Worm (Caenorhabditis elegans) whole organism, L4 larva: ENCODE results near the gene T11G6.4.

Experiments used
- F26F4.8 ChIP-seq: fragments of 200-800 bp; sonication (Bioruptor generic); conservative IDR thresholded peaks from 2 replicates; pipeline ENCODE4 v1.3.6; 2022; ENCODE audit warnings: missing genetic modification characterization, missing compliant biosample characterization
- T26A8.4 ChIP-seq: fragments of 200-800 bp; sonication (Bioruptor generic); IDR thresholded peaks from 2 replicates; pipeline ENCODE4 v1.3.6; 2022; ENCODE audit warnings: missing genetic modification characterization, missing compliant biosample characterization
- Y48G9A.11 ChIP-seq: fragments of 200-800 bp; sonication (Bioruptor generic); IDR thresholded peaks from 2 replicates; pipeline ENCODE4 v1.3.6; 2022; ENCODE audit warnings: missing genetic modification reagents, missing genetic modification characterization, missing compliant biosample characterization
- Y5F2A.4 ChIP-seq: fragments of 200-800 bp; sonication (Bioruptor generic); optimal IDR thresholded peaks from 2 replicates; lab custom pipeline; 2018; ENCODE audit warnings: mild to moderate bottlenecking, missing genetic modification characterization, missing compliant biosample characterization
- ama-1 ChIP-seq: fragments of 150-350 bp; optimal IDR thresholded peaks from 2 replicates; lab custom pipeline; 2014; ENCODE audit warnings: inconsistent platforms, mixed read lengths
- arid-1 ChIP-seq: fragments of 200-800 bp; sonication (Bioruptor generic); conservative IDR thresholded peaks from 2 replicates; pipeline ENCODE4 v1.3.6; 2022; ENCODE audit warnings: missing genetic modification reagents, missing genetic modification characterization, missing compliant biosample characterization
- ceh-20 ChIP-seq: fragments of 200-800 bp; sonication (Bioruptor generic); IDR thresholded peaks from 2 replicates; pipeline ENCODE4 v1.3.6; 2022; ENCODE audit warnings: missing genetic modification reagents, missing genetic modification characterization, missing compliant biosample characterization
- ceh-82 ChIP-seq: sonication (generic microtip); optimal IDR thresholded peaks from 2 replicates; lab custom pipeline; 2017; ENCODE audit warnings: missing biosample characterization, missing genetic modification characterization
- ces-1 ChIP-seq: fragments of 150-350 bp; sonication (generic microtip); optimal IDR thresholded peaks from 4 replicates; lab custom pipeline; 2014; ENCODE audit warnings: missing biosample characterization, missing genetic modification reagents, missing genetic modification characterization
- daf-12 ChIP-seq: fragments of 150-350 bp; optimal IDR thresholded peaks from 2 replicates; lab custom pipeline; 2014; ENCODE audit warnings: missing biosample characterization, missing genetic modification reagents, missing genetic modification characterization
- daf-16 ChIP-seq, 3 experiments: sonication (generic microtip); optimal IDR thresholded peaks; 2 replicates each; lab custom pipeline; 2016 to 2017; ENCODE audit warnings: missing genetic modification characterization in 3 of 3, missing genetic modification reagents in 3 of 3, mild to moderate bottlenecking in 2 of 3, missing compliant biosample characterization in 2 of 3, missing biosample characterization in 1 of 3, moderate library complexity in 1 of 3
- daf-19 ChIP-seq: fragments of 200-800 bp; sonication (Bioruptor generic); conservative IDR thresholded peaks from 2 replicates; pipeline ENCODE4 v1.3.6; 2022; ENCODE audit warnings: missing genetic modification characterization, missing compliant biosample characterization
- dmd-6 ChIP-seq: fragments of 200-800 bp; sonication (Bioruptor generic); IDR thresholded peaks from 2 replicates; pipeline ENCODE4 v1.3.6; 2022; ENCODE audit warnings: missing genetic modification reagents, missing genetic modification characterization, missing compliant biosample characterization
- egl-43 ChIP-seq: fragments of 200-800 bp; sonication (Bioruptor generic); IDR thresholded peaks from 2 replicates; pipeline ENCODE4 v1.3.6; 2022; ENCODE audit warnings: missing genetic modification reagents, missing genetic modification characterization, missing compliant biosample characterization
- fos-1 ChIP-seq: fragments of 150-350 bp; optimal IDR thresholded peaks from 2 replicates; lab custom pipeline; 2014; ENCODE audit warnings: missing biosample characterization, missing genetic modification characterization
- lin-1 ChIP-seq: fragments of 200-800 bp; sonication (Bioruptor generic); IDR thresholded peaks from 2 replicates; pipeline ENCODE4 v1.3.6; 2022; ENCODE audit warnings: missing genetic modification reagents, missing genetic modification characterization, missing compliant biosample characterization
- lin-13 ChIP-seq: fragments of 150-350 bp; optimal IDR thresholded peaks from 2 replicates; lab custom pipeline; 2014; ENCODE audit warnings: missing biosample characterization, missing genetic modification reagents, missing genetic modification characterization
- lsy-2 ChIP-seq, 2 experiments: fragments of 150-350 bp in 1 of 2; sonication (generic microtip) in 1 of 2; optimal IDR thresholded peaks; 2 replicates each; lab custom pipeline; 2014 to 2017; ENCODE audit warnings: missing biosample characterization in 2 of 2, missing genetic modification characterization in 2 of 2
- mxl-3 ChIP-seq: fragments of 200-800 bp; sonication (Bioruptor generic); optimal IDR thresholded peaks from 2 replicates; lab custom pipeline; 2018; ENCODE audit warnings: mild to moderate bottlenecking, missing genetic modification characterization, missing compliant biosample characterization
- nhr-10 ChIP-seq: fragments of 150-350 bp; optimal IDR thresholded peaks from 2 replicates; lab custom pipeline; 2014; ENCODE audit warnings: missing biosample characterization, missing genetic modification characterization
- nhr-102 ChIP-seq: sonication (generic microtip); optimal IDR thresholded peaks from 2 replicates; lab custom pipeline; 2016; ENCODE audit warnings: mild to moderate bottlenecking, missing genetic modification characterization, moderate library complexity, missing compliant biosample characterization
- nhr-11 ChIP-seq: fragments of 150-350 bp; optimal IDR thresholded peaks from 2 replicates; lab custom pipeline; 2014; ENCODE audit warnings: missing biosample characterization, missing genetic modification characterization
- nhr-42 ChIP-seq: fragments of 200-800 bp; sonication (Bioruptor generic); IDR thresholded peaks from 2 replicates; pipeline ENCODE4 v1.3.6; 2022; ENCODE audit warnings: missing genetic modification characterization, missing compliant biosample characterization
- pqm-1 ChIP-seq: sonication (generic microtip); optimal IDR thresholded peaks from 2 replicates; lab custom pipeline; 2017; ENCODE audit warnings: missing biosample characterization, missing genetic modification characterization
- sdz-12 ChIP-seq: fragments of 200-800 bp; sonication (Bioruptor generic); optimal IDR thresholded peaks from 2 replicates; lab custom pipeline; 2018; ENCODE audit warnings: mild to moderate bottlenecking, missing genetic modification characterization, missing compliant biosample characterization
- set-16 ChIP-seq: fragments of 200-800 bp; sonication (Bioruptor generic); IDR thresholded peaks from 2 replicates; pipeline ENCODE4 v1.3.6; 2022; ENCODE audit warnings: missing genetic modification reagents, missing genetic modification characterization, missing compliant biosample characterization
- snpc-4 ChIP-seq: fragments of 150-350 bp; optimal IDR thresholded peaks from 2 replicates; lab custom pipeline; 2014; ENCODE audit warnings: missing biosample characterization, missing genetic modification characterization
- tra-1 ChIP-seq: fragments of 200-800 bp; sonication (Bioruptor generic); IDR thresholded peaks from 2 replicates; pipeline ENCODE4 v1.3.6; 2022; ENCODE audit warnings: missing genetic modification reagents, missing genetic modification characterization, missing compliant biosample characterization
- unc-62 ChIP-seq, 3 experiments: fragments of 150-350 bp in 1 of 3; sonication (generic microtip); optimal IDR thresholded peaks in 2 of 3; peaks in 1 of 3; 1 replicate in 1 of 3; 2 replicates in 2 of 3; lab custom pipeline; 2014 to 2017; ENCODE audit warnings: missing biosample characterization in 3 of 3, missing genetic modification characterization in 3 of 3, missing genetic modification reagents in 3 of 3, missing genotype in 1 of 3
- zag-1 ChIP-seq: fragments of 150-350 bp; optimal IDR thresholded peaks from 2 replicates; lab custom pipeline; 2014; ENCODE audit warnings: missing biosample characterization, missing genetic modification characterization
- zfp-3 ChIP-seq: fragments of 200-800 bp; sonication (Bioruptor generic); conservative IDR thresholded peaks from 2 replicates; pipeline ENCODE4 v1.3.6; 2022; ENCODE audit warnings: missing genetic modification reagents, missing genetic modification characterization, missing compliant biosample characterization
- zip-2 ChIP-seq: fragments of 150-350 bp; optimal IDR thresholded peaks from 2 replicates; lab custom pipeline; 2014; ENCODE audit warnings: missing biosample characterization, missing genetic modification characterization
- ztf-11 ChIP-seq: fragments of 150-350 bp; optimal IDR thresholded peaks from 2 replicates; lab custom pipeline; 2014; ENCODE audit warnings: missing biosample characterization, missing genetic modification characterization

T11G6.4 gene

DNA sequence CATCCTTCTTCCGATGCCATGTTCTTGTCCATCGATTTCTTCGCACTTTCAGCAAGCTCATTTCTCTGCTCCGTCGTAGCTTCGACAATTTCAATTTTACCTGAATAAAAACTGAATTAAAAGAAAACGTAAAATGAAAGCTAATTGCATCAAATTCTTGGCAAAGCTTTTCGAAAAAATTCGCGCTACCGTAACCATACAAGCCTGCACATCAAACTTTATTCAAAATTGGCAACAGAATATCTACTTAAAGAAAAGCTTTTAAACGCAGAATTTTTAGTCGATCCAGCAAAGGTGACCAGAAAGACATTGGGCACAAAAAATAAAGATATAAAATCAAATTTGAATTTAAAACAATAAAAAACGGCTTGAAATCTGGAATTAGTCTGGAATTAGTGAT, 9.5 kb downstream of the T11G6.4 start (continued):
- TF ChIP-seq nhr-11 (tag; lab: Kevin White, UChicago): no peak
- TF ChIP-seq zag-1 (tag; lab: Kevin White, UChicago): no peak
- TF ChIP-seq arid-1 (GFP tag; lab: Robert Waterston, UW): 0 out of 2 replicates have a peak, but pooled peaks have one; percentile 33
- TF ChIP-seq Y5F2A.4 (GFP tag; lab: Kevin White, UChicago): no peak
- TF ChIP-seq set-16 (GFP tag; lab: Robert Waterston, UW): no peak
- TF ChIP-seq unc-62 (GFP tag; optimal IDR thresholded peaks at IDR 0.05 in 1 of 2; lab: Kevin White, UChicago): peak in 1 of 2 experiments; percentile 3
- TF ChIP-seq unc-62 (tag; optimal IDR thresholded peaks at IDR 0.05; lab: Kevin White, UChicago): no peak
- no peak for TF ChIP-seq daf-19
- no peak for TF ChIP-seq daf-12 (tag; lab: Kevin White, UChicago)
- TF ChIP-seq lin-1 (GFP tag; lab: Robert Waterston, UW): no peak

DNA sequence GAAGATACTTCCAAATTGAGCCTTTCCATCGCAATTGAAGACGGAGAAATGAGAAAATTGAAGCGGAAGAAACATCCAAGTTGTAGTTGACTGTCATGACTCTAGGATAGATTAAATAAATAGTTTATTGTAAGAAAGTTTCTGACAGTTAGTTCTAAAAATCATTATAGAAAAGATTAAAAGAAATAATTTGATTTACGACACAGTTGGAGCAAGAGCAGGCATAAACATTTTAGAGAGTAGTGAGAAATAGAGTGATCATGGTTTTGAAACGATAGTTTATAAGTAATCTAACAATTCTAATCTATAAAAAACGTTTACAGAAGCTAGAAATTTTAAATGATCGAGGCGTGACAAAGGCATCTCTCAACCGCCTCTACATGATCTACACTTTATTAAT, 19.6 kb downstream of the T11G6.4 start, which contains the start of gene best-15:
Gene best-15 (minus strand): TSS at position 101 of the 400 bp plus-strand sequence.
- TF ChIP-seq nhr-10 (tag; lab: Kevin White, UChicago): no peak
- no peak for TF ChIP-seq tra-1 (GFP tag; lab: Robert Waterston, UW)
- TF ChIP-seq ztf-11 (tag; lab: Kevin White, UChicago): no peak
- TF ChIP-seq nhr-11 (tag; lab: Kevin White, UChicago): no peak
- TF ChIP-seq pqm-1: no peak

DNA sequence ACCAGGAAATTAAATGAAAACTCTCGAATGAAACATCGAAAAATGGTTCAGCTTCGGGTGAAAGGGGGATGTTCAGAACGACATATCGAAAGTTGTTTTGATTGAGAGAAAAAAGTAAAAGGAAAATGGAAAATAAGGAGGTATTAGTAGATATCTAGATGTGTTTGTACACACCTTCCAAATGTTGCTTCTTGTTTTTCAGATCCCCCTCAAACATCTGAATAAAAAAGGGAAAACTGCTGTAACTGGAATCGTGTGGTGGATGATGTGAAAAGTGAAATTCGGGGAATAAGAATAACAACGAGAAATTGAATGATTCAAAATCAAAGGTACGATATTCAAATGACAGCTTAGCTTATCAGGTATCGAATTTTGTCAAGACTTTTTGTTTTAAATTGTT, 23.7 kb downstream of the T11G6.4 start, which contains the start of gene npax-3:
Gene npax-3 (minus strand): TSS at position 101 of the 400 bp plus-strand sequence.
- TF ChIP-seq daf-16 (GFP tag; optimal IDR thresholded peaks at IDR 0.05; lab: Kevin White, UChicago) (no peak), daf-16 (tag; optimal IDR thresholded peaks at IDR 0.05; lab: Kevin White, UChicago) (no peak), ceh-20 (no peak), ztf-11 (tag; lab: Kevin White, UChicago) (no peak), nhr-42 (no peak)

DNA sequence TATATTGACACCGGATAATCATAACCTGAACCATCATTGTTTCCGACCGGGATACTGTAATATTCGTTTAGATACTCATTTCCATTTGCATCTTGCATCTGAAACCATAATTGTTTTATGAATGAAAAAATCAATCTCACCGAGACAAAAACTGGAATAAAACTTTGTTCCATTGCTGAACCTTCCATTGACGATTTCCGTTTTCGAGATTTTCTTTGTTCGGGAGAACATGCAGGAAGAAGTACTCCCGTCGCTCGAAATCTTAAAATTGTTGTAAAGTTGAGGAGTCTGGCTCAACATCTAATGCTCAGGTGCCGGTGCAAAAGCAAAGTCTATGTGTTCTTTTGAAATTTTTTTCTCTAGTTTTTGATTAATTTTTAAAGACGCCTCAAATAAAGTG, 25.7 kb downstream of the T11G6.4 start:
- TF ChIP-seq lsy-2 (tag; optimal IDR thresholded peaks at IDR 0.05; lab: Kevin White, UChicago) (no peak), ama-1 (lab: Kevin White, UChicago) (no peak), dmd-6 (GFP tag; lab: Robert Waterston, UW) (peak; percentile 7; the same call in 1 of the 2 replicates), daf-16 (GFP tag; optimal IDR thresholded peaks at IDR 0.05; lab: Kevin White, UChicago) (no peak), daf-16 (tag; optimal IDR thresholded peaks at IDR 0.05; lab: Kevin White, UChicago) (no peak), unc-62 (GFP tag; optimal IDR thresholded peaks at IDR 0.05 in 1 of 2; lab: Kevin White, UChicago) (no peak), unc-62 (tag; optimal IDR thresholded peaks at IDR 0.05; lab: Kevin White, UChicago) (no peak), Y48G9A.11 (no peak), snpc-4 (tag; lab: Kevin White, UChicago) (no peak), T26A8.4 (GFP tag; lab: Robert Waterston, UW) (peak; percentile 41; the same call in 1 of the 2 replicates), F26F4.8 (no peak)
- TF ChIP-seq, all 104 proteins: peak for 2

DNA sequence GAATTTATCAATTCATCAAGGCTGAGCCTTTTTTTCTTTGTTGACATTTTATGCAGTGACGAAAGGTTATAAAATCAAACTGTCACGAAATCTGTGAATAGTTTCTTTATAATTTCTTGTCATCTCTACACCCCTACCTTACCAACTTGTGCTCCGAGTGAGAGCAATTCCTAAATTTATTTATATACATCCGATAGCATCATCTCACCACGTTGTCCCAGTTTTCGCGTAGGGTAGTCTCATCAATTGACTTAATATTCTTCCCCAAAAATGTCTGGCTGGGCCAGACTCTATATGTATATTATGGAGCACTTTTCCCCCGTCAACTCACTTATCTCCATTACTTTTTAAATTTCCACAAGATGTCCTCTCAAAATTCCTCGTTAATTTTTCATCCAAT, 26.4 kb downstream of the T11G6.4 start:
- no peak for TF ChIP-seq fos-1 (tag; lab: Kevin White, UChicago)
- TF ChIP-seq ces-1 (GFP tag; lab: Kevin White, UChicago): no peak
- 0 out of 2 replicates have a peak, but pooled peaks have one; percentile 32 for TF ChIP-seq T26A8.4 (GFP tag; lab: Robert Waterston, UW)
- TF ChIP-seq egl-43 (GFP tag; lab: Robert Waterston, UW): 0 out of 2 replicates have a peak, but pooled peaks have one; percentile 23
- no peak for TF ChIP-seq zip-2 (tag; lab: Kevin White, UChicago)
- no peak for TF ChIP-seq lin-13 (GFP tag; lab: Kevin White, UChicago)
- TF ChIP-seq zfp-3: 0 out of 2 replicates have a peak, but pooled peaks have one; percentile 30
- TF ChIP-seq mxl-3 (GFP tag; lab: Kevin White, UChicago): no peak
- TF ChIP-seq daf-19: peak; percentile 55; the same call in 1 of the 2 replicates
- TF ChIP-seq ama-1 (lab: Kevin White, UChicago): peak; percentile 18
- peak; percentile 8 for TF ChIP-seq nhr-102 (tag; lab: Kevin White, UChicago)
- no peak for TF ChIP-seq ceh-82 (tag; lab: Kevin White, UChicago)
- no peak for TF ChIP-seq sdz-12 (GFP tag; lab: Kevin White, UChicago)
